Worm (Caenorhabditis elegans) whole organism, L4 larva: ENCODE data around the gene R13D11.3.
A peak's percentile ranks its signal among the peaks of the same experiment; 100 is the strongest.
"Not testable (repeated sequence)": the region's sequence is repeated elsewhere in the genome, so short reads cannot be mapped to it uniquely, and the experiment has no call there.

Experiments used
- F44E2.7 ChIP-seq: fragments of 200-800 bp; sonication (Bioruptor generic); IDR thresholded peaks from 2 replicates; pipeline ENCODE4 v2.1.2; 2022; ENCODE audit warnings: missing genetic modification characterization, missing compliant biosample characterization
- F49E8.2 ChIP-seq: sonication (generic microtip); optimal IDR thresholded peaks from 2 replicates; lab custom pipeline; 2016; ENCODE audit warnings: missing compliant biosample characterization, mild to moderate bottlenecking, missing genetic modification characterization, borderline replicate concordance
- Y48G9A.11 ChIP-seq: fragments of 200-800 bp; sonication (Bioruptor generic); IDR thresholded peaks from 2 replicates; pipeline ENCODE4 v1.3.6; 2022; ENCODE audit warnings: missing genetic modification reagents, missing genetic modification characterization, missing compliant biosample characterization
- ZK546.5 ChIP-seq, 2 experiments: sonication (generic microtip); optimal IDR thresholded peaks; 2 replicates each; lab custom pipeline; 2017; ENCODE audit warnings: missing biosample characterization in 2 of 2, missing genetic modification characterization in 2 of 2
- aly-2 ChIP-seq: sonication (generic microtip); optimal IDR thresholded peaks from 2 replicates; lab custom pipeline; 2018; ENCODE audit warnings: missing biosample characterization, missing genetic modification characterization
- arid-1 ChIP-seq: fragments of 200-800 bp; sonication (Bioruptor generic); conservative IDR thresholded peaks from 2 replicates; pipeline ENCODE4 v1.3.6; 2022; ENCODE audit warnings: missing genetic modification reagents, missing genetic modification characterization, missing compliant biosample characterization
- ceh-20 ChIP-seq: fragments of 200-800 bp; sonication (Bioruptor generic); IDR thresholded peaks from 2 replicates; pipeline ENCODE4 v1.3.6; 2022; ENCODE audit warnings: missing genetic modification reagents, missing genetic modification characterization, missing compliant biosample characterization
- ceh-28 ChIP-seq: fragments of 150-350 bp; optimal IDR thresholded peaks from 2 replicates; lab custom pipeline; 2014; ENCODE audit warnings: missing biosample characterization, missing genetic modification reagents, missing genetic modification characterization
- ceh-44 ChIP-seq: fragments of 200-800 bp; sonication (Bioruptor generic); IDR thresholded peaks from 2 replicates; pipeline ENCODE4 v1.3.6; 2022; ENCODE audit warnings: missing genetic modification reagents, missing genetic modification characterization, missing compliant biosample characterization
- ceh-62 ChIP-seq: sonication (generic microtip); optimal IDR thresholded peaks from 2 replicates; lab custom pipeline; 2017; ENCODE audit warnings: missing biosample characterization, missing genetic modification characterization
- ctbp-1 ChIP-seq: fragments of 200-800 bp; sonication (Bioruptor generic); IDR thresholded peaks from 2 replicates; pipeline ENCODE4 v1.3.6; 2022; ENCODE audit warnings: missing genetic modification reagents, missing genetic modification characterization, missing compliant biosample characterization
- daf-16 ChIP-seq, 3 experiments: sonication (generic microtip); optimal IDR thresholded peaks; 2 replicates each; lab custom pipeline; 2016 to 2017; ENCODE audit warnings: missing genetic modification characterization in 3 of 3, missing genetic modification reagents in 3 of 3, mild to moderate bottlenecking in 2 of 3, missing compliant biosample characterization in 2 of 3, missing biosample characterization in 1 of 3, moderate library complexity in 1 of 3
- daf-19 ChIP-seq: fragments of 200-800 bp; sonication (Bioruptor generic); conservative IDR thresholded peaks from 2 replicates; pipeline ENCODE4 v1.3.6; 2022; ENCODE audit warnings: missing genetic modification characterization, missing compliant biosample characterization
- daf-8 ChIP-seq: fragments of 200-800 bp; sonication (Bioruptor generic); IDR thresholded peaks from 2 replicates; pipeline ENCODE4 v1.3.6; 2022; ENCODE audit warnings: missing genetic modification characterization, missing compliant biosample characterization
- dmd-8 ChIP-seq: fragments of 200-800 bp; sonication (Bioruptor generic); IDR thresholded peaks from 2 replicates; pipeline ENCODE4 v1.3.6; 2022; ENCODE audit warnings: missing genetic modification characterization, missing compliant biosample characterization
- egl-43 ChIP-seq: fragments of 200-800 bp; sonication (Bioruptor generic); IDR thresholded peaks from 2 replicates; pipeline ENCODE4 v1.3.6; 2022; ENCODE audit warnings: missing genetic modification reagents, missing genetic modification characterization, missing compliant biosample characterization
- fkh-10 ChIP-seq: fragments of 150-350 bp; optimal IDR thresholded peaks from 2 replicates; lab custom pipeline; 2014; ENCODE audit warnings: missing biosample characterization, missing genetic modification reagents, missing genetic modification characterization
- hif-1 ChIP-seq, 2 experiments: sonication (generic microtip); optimal IDR thresholded peaks; 2 replicates each; lab custom pipeline; 2016 to 2017; ENCODE audit warnings: missing compliant biosample characterization in 2 of 2, missing genetic modification characterization in 2 of 2, missing genetic modification reagents in 2 of 2, missing genotype in 2 of 2, mild to moderate bottlenecking in 1 of 2
- hmg-1.1 ChIP-seq: fragments of 200-800 bp; sonication (Bioruptor generic); IDR thresholded peaks from 2 replicates; pipeline ENCODE4 v1.3.6; 2022; ENCODE audit warnings: missing genetic modification reagents, missing genetic modification characterization, missing compliant biosample characterization
- lin-38 ChIP-seq: fragments of 200-800 bp; sonication (Bioruptor generic); IDR thresholded peaks from 2 replicates; pipeline ENCODE4 v1.3.6; 2022; ENCODE audit warnings: missing genetic modification reagents, missing genetic modification characterization, missing compliant biosample characterization
- lir-3 ChIP-seq: sonication (generic microtip); optimal IDR thresholded peaks from 2 replicates; lab custom pipeline; 2016; ENCODE audit warnings: mild to moderate bottlenecking, missing genetic modification characterization, missing compliant biosample characterization
- mxl-3 ChIP-seq: fragments of 200-800 bp; sonication (Bioruptor generic); optimal IDR thresholded peaks from 2 replicates; lab custom pipeline; 2018; ENCODE audit warnings: mild to moderate bottlenecking, missing genetic modification characterization, missing compliant biosample characterization
- nhr-237 ChIP-seq: sonication (generic microtip); optimal IDR thresholded peaks from 2 replicates; lab custom pipeline; 2017; ENCODE audit warnings: missing biosample characterization, missing genetic modification characterization
- nhr-28 ChIP-seq: fragments of 150-350 bp; optimal IDR thresholded peaks from 2 replicates; lab custom pipeline; 2014; ENCODE audit warnings: missing biosample characterization, missing genetic modification characterization
- nhr-42 ChIP-seq: fragments of 200-800 bp; sonication (Bioruptor generic); IDR thresholded peaks from 2 replicates; pipeline ENCODE4 v1.3.6; 2022; ENCODE audit warnings: missing genetic modification characterization, missing compliant biosample characterization
- pha-4 ChIP-seq, 2 experiments: fragments of 150-350 bp in 1 of 2; fragments of 200-800 bp in 1 of 2; sonication (Bioruptor generic) in 1 of 2; IDR thresholded peaks in 1 of 2; optimal IDR thresholded peaks in 1 of 2; 2 replicates each; pipeline versions ENCODE4 v1.3.6 to Lab custom; 2014 to 2022; ENCODE audit warnings: missing genetic modification characterization in 2 of 2, missing genetic modification reagents in 2 of 2, missing biosample characterization in 1 of 2, missing compliant biosample characterization in 1 of 2
- saeg-2 ChIP-seq: fragments of 200-800 bp; sonication (Bioruptor generic); IDR thresholded peaks from 2 replicates; pipeline ENCODE4 v1.3.6; 2022; ENCODE audit warnings: missing genetic modification reagents, missing genetic modification characterization, missing compliant biosample characterization
- set-16 ChIP-seq: fragments of 200-800 bp; sonication (Bioruptor generic); IDR thresholded peaks from 2 replicates; pipeline ENCODE4 v1.3.6; 2022; ENCODE audit warnings: missing genetic modification reagents, missing genetic modification characterization, missing compliant biosample characterization
- snpc-4 ChIP-seq: fragments of 150-350 bp; optimal IDR thresholded peaks from 2 replicates; lab custom pipeline; 2014; ENCODE audit warnings: missing biosample characterization, missing genetic modification characterization
- tag-97 ChIP-seq: fragments of 200-800 bp; sonication (Bioruptor generic); IDR thresholded peaks from 2 replicates; pipeline ENCODE4 v1.3.6; 2022; ENCODE audit warnings: missing genetic modification characterization, missing compliant biosample characterization
- zag-1 ChIP-seq: fragments of 150-350 bp; optimal IDR thresholded peaks from 2 replicates; lab custom pipeline; 2014; ENCODE audit warnings: missing biosample characterization, missing genetic modification characterization
- zfp-2 ChIP-seq: sonication (generic microtip); optimal IDR thresholded peaks from 2 replicates; lab custom pipeline; 2016; ENCODE audit warnings: mild to moderate bottlenecking, missing genetic modification characterization, missing compliant biosample characterization

R13D11.3 gene

ce11 chrV:826097-826496 is 11.3 kb downstream of the R13D11.3 start, which contains the start of gene F41H8.2:
Gene F41H8.2, plus strand, starts transcription at chrV:826397.
- TF ChIP-seq dmd-8 (GFP tag; lab: Robert Waterston, UW): no peak
- no peak for TF ChIP-seq F44E2.7 (GFP tag; lab: Robert Waterston, UW)
- TF ChIP-seq ZK546.5 (tag; optimal IDR thresholded peaks at IDR 0.05; lab: Kevin White, UChicago): no peak
- no peak for TF ChIP-seq fkh-10

DNA sequence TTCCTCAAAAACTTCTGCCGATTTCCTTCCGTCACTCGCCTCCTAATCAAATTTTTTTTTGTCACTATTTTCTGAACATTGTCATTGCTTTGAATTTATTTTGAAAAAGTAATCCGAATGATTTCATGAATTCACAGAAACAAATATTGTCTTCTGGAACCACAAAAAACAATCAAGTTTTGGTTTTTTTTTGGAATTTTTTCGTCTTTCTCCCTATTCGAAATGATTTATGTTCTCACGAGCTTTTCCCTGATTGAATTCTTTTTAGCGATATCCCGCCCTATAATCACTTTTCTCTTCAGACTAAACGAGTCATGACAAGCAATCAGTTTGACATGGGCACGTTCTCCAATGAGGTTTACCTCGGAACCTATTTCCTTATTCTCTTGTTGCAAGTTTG is 18.6 kb downstream of the R13D11.3 start, which contains the start of gene F41H8.1:
Gene F41H8.1 (plus strand): TSS at position 301 of the 400 bp plus-strand sequence.
- TF ChIP-seq ceh-28 (tag; lab: Kevin White, UChicago): no peak
- no peak for TF ChIP-seq snpc-4 (tag; lab: Kevin White, UChicago)
- no peak for TF ChIP-seq pha-4 (GFP tag; IDR thresholded peaks at IDR 0.05; lab: Robert Waterston, UW)
- TF ChIP-seq pha-4 (tag; optimal IDR thresholded peaks at IDR 0.05; lab: Kevin White, UChicago): no peak
- TF ChIP-seq mxl-3 (GFP tag; lab: Kevin White, UChicago): no peak
- no peak for TF ChIP-seq zfp-2
- TF ChIP-seq hmg-1.1 (GFP tag; lab: Robert Waterston, UW): no peak
- no peak for TF ChIP-seq aly-2
- no peak for TF ChIP-seq tag-97 (GFP tag; lab: Robert Waterston, UW)
- no peak for TF ChIP-seq arid-1 (GFP tag; lab: Robert Waterston, UW)
- TF ChIP-seq hif-1 (tag; optimal IDR thresholded peaks at IDR 0.05; lab: Kevin White, UChicago): no peak
- no peak for TF ChIP-seq daf-16 (GFP tag; optimal IDR thresholded peaks at IDR 0.05; lab: Kevin White, UChicago)
- TF ChIP-seq daf-16 (tag; optimal IDR thresholded peaks at IDR 0.05; lab: Kevin White, UChicago): no peak
- no peak for TF ChIP-seq zag-1 (tag; lab: Kevin White, UChicago)
- no peak for TF ChIP-seq F49E8.2 (tag; lab: Kevin White, UChicago)
- no peak for TF ChIP-seq daf-8 (GFP tag; lab: Robert Waterston, UW)
- no peak for TF ChIP-seq nhr-28 (tag; lab: Kevin White, UChicago)
- no peak for TF ChIP-seq ceh-20 (GFP tag; lab: Robert Waterston, UW)

DNA sequence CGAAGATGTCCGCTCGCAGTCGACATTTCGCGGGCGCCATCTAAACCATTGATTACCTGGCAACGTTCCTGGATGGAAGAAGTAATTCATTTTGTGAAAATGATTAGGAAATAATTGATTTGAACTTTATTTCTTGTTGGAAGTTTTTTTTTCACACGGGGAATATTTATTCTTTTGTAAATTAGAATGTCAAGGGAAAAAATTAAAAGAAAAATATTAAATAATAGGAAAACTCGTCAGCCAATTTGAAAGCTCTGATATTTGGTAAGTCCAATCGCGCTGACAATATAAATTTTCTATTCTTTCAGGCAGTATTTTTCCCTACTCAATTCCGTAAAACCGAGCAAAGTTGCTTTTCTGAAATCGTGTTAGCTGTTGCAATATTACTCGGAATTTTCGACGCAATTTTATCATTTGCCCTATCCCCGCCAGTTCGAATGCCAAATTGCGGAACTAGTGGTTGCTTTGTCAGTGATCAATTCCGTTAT is 24.2 kb downstream of the R13D11.3 start, which contains the start of the genes K09C6.7 and K09C6.10:
Gene K09C6.7 (minus strand): TSS at position 101 of the 488 bp plus-strand sequence.
Gene K09C6.10 (plus strand): TSS at position 438 of the 488 bp plus-strand sequence.
- not testable (repeated sequence) for TF ChIP-seq daf-19 (GFP tag; lab: Robert Waterston, UW); nhr-42 (GFP tag; lab: Robert Waterston, UW); nhr-237

DNA sequence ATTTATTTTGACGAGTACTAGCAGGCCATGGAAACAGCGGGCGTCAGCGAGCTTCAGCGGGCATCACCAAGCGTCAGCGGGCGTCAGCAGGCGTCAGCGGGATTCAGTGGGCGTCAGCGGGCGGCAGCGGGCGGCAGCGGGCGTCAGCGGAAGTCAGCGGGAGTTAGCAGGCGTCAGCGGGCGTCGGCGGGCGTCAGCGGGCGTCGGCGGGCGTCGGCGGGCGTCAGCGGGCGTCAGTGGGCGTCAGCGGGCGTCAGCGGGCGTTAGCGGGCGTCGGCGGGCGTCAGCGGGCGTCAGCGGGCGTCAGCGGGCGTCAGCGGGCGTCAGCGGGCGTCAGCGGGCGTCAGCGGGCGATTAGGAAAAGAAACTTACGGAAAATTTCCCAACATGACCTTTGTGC is 27.8 kb downstream of the R13D11.3 start:
- TF ChIP-seq nhr-237 (no peak), ceh-20 (GFP tag; lab: Robert Waterston, UW) (no peak), saeg-2 (GFP tag; lab: Robert Waterston, UW) (no peak), F49E8.2 (tag; lab: Kevin White, UChicago) (no peak), set-16 (GFP tag; lab: Robert Waterston, UW) (peak; percentile 99), pha-4 (GFP tag; IDR thresholded peaks at IDR 0.05; lab: Robert Waterston, UW) (peak; percentile 83; the same call in 1 of the 2 replicates), pha-4 (tag; optimal IDR thresholded peaks at IDR 0.05; lab: Kevin White, UChicago) (no peak), Y48G9A.11 (no peak), lir-3 (tag; lab: Kevin White, UChicago) (no peak), egl-43 (GFP tag; lab: Robert Waterston, UW) (peak; percentile 62; the same call in 1 of the 2 replicates), lin-38 (GFP tag; lab: Robert Waterston, UW) (no peak)
- TF ChIP-seq, all 104 proteins: peak for 3

DNA sequence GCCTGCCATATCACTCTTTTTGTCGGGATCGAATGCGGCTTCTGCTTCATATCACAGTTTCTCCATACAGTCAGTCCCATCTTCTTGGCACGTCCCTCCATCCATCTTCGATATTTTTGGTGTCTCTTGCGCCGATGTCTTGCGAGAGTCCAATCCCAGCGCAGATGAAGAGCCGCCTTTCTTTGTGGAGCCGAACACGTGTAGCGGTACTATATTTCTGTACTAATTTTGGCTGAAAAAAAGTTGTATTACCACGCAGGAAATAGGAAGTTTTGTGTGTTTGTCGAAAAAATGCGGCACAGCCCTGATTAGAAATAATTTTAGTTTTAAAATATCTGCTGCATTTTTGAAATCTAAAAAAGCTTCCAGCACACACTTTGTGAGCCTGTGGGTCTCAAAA is 28.3 kb downstream of the R13D11.3 start, which contains the start of gene K09C6.8:
Gene K09C6.8 (minus strand): TSS at position 101 of the 400 bp plus-strand sequence.
- not testable (repeated sequence) for TF ChIP-seq ceh-62 (tag; lab: Kevin White, UChicago); ceh-44; ctbp-1 (GFP tag; lab: Robert Waterston, UW)
